Fruit fly (Drosophila melanogaster) whole organism, wandering third instar larva: ENCODE measurements around the gene Ubr1.

Experiments used
- Abd-B ChIP-seq: fragments of >200 bp; optimal IDR thresholded peaks from 2 replicates; lab custom pipeline; 2017; ENCODE audit warnings: missing biosample characterization, missing genetic modification characterization
- CG32264 ChIP-seq: fragments of 200-800 bp; sonication (Bioruptor generic); optimal IDR thresholded peaks from 2 replicates; lab custom pipeline; 2016; ENCODE audit warnings: missing biosample characterization, missing genetic modification characterization
- CrebA ChIP-seq: fragments of 200-800 bp; sonication (Bioruptor generic); optimal IDR thresholded peaks from 2 replicates; lab custom pipeline; 2016; ENCODE audit warnings: missing biosample characterization, mild to moderate bottlenecking, missing genetic modification characterization, borderline replicate concordance
- Dfd ChIP-seq: fragments of >200 bp; optimal IDR thresholded peaks from 2 replicates; lab custom pipeline; 2017; ENCODE audit warnings: missing biosample characterization, missing genetic modification characterization
- Dif ChIP-seq: fragments of 200-275, 200-300 bp; sonication (Bioruptor generic); optimal IDR thresholded peaks from 2 replicates; lab custom pipeline; 2018; ENCODE audit warnings: missing biosample characterization, missing genetic modification characterization; ENCODE audit not compliant: partially characterized antibody
- GATAd ChIP-seq: sonication (Bioruptor generic); optimal IDR thresholded peaks from 2 replicates; lab custom pipeline; 2016; ENCODE audit warnings: missing biosample characterization, missing genetic modification characterization
- HLH106 ChIP-seq: fragments of 200-800 bp; optimal IDR thresholded peaks from 3 replicates; lab custom pipeline; 2019; ENCODE audit warnings: missing biosample characterization, mild to moderate bottlenecking, missing genetic modification characterization, moderate library complexity
- Hnf4 ChIP-seq: fragments of 200-800 bp; sonication (Bioruptor generic); optimal IDR thresholded peaks from 2 replicates; lab custom pipeline; 2016; ENCODE audit warnings: missing biosample characterization, mild to moderate bottlenecking, missing genetic modification characterization
- Hr78 ChIP-seq: fragments of >200 bp; optimal IDR thresholded peaks from 2 replicates; lab custom pipeline; 2017; ENCODE audit warnings: missing biosample characterization, missing genetic modification characterization
- Hr83 ChIP-seq: fragments of 200-300 bp; sonication (Bioruptor generic); optimal IDR thresholded peaks from 2 replicates; lab custom pipeline; 2016; ENCODE audit warnings: missing biosample characterization, mild to moderate bottlenecking, missing genetic modification characterization, moderate library complexity; ENCODE audit not compliant: poor library complexity, severe bottlenecking
- Mio ChIP-seq: sonication (Bioruptor generic); optimal IDR thresholded peaks from 2 replicates; lab custom pipeline; 2016; ENCODE audit warnings: missing biosample characterization, missing genetic modification characterization
- Myc ChIP-seq: fragments of >200 bp; optimal IDR thresholded peaks from 2 replicates; lab custom pipeline; 2017
- N ChIP-seq: fragments of >200 bp; optimal IDR thresholded peaks from 2 replicates; lab custom pipeline; 2018; ENCODE audit warnings: missing biosample characterization, missing external identifiers, missing genetic modification characterization
- OdsH ChIP-seq: fragments of 200-800 bp; sonication (Bioruptor generic); optimal IDR thresholded peaks from 2 replicates; lab custom pipeline; 2016; ENCODE audit warnings: missing biosample characterization, mild to moderate bottlenecking, missing genetic modification characterization
- Rel ChIP-seq, 2 experiments: fragments of 200-800 bp; sonication (Bioruptor generic) in 1 of 2; optimal IDR thresholded peaks; 2 replicates in 1 of 2; 3 replicates in 1 of 2; lab custom pipeline; 2016 to 2019; ENCODE audit warnings: mild to moderate bottlenecking in 2 of 2, missing biosample characterization in 2 of 2, missing genetic modification characterization in 2 of 2, moderate library complexity in 1 of 2
- Sp1 ChIP-seq: fragments of 200-800 bp; sonication (Bioruptor generic); optimal IDR thresholded peaks from 3 replicates; lab custom pipeline; 2019; ENCODE audit warnings: missing biosample characterization, mild to moderate bottlenecking, missing genetic modification characterization, moderate library complexity
- Vsx2 ChIP-seq: fragments of 200-300, 225-300 bp; sonication (Bioruptor generic); optimal IDR thresholded peaks from 2 replicates; lab custom pipeline; 2018; ENCODE audit warnings: missing biosample characterization, missing genetic modification characterization; ENCODE audit not compliant: partially characterized antibody
- br ChIP-seq: fragments of 200-800 bp; sonication (Bioruptor generic); optimal IDR thresholded peaks from 2 replicates; lab custom pipeline; 2016; ENCODE audit warnings: missing biosample characterization, missing genetic modification characterization
- brk ChIP-seq: fragments of 200-800 bp; sonication (Bioruptor generic); optimal IDR thresholded peaks from 2 replicates; lab custom pipeline; 2016; ENCODE audit warnings: missing biosample characterization, mild to moderate bottlenecking, missing genetic modification characterization
- dl ChIP-seq, 2 experiments: fragments of 175-275, 200-275 bp in 1 of 2; fragments of 200-275 bp in 1 of 2; sonication (Bioruptor generic); optimal IDR thresholded peaks; lab custom pipeline; 2018; ENCODE audit warnings: mild to moderate bottlenecking in 2 of 2, missing biosample characterization in 2 of 2, missing genetic modification characterization in 2 of 2, moderate library complexity in 2 of 2; ENCODE audit not compliant: partially characterized antibody in 2 of 2, insufficient read depth in 1 of 2
- dmrt93B ChIP-seq: fragments of 200-800 bp; sonication (Bioruptor generic); optimal IDR thresholded peaks from 2 replicates; lab custom pipeline; 2018; ENCODE audit warnings: missing biosample characterization, mild to moderate bottlenecking, missing genetic modification characterization
- dsf ChIP-seq: sonication (Bioruptor generic); optimal IDR thresholded peaks from 2 replicates; lab custom pipeline; 2016; ENCODE audit warnings: missing biosample characterization, missing genetic modification characterization, borderline replicate concordance
- ey ChIP-seq: fragments of 200-800 bp; sonication (Bioruptor generic); optimal IDR thresholded peaks from 2 replicates; lab custom pipeline; 2016; ENCODE audit warnings: missing biosample characterization, missing genetic modification characterization
- foxo ChIP-seq, 2 experiments: fragments of 200-800 bp; sonication (Bioruptor generic); optimal IDR thresholded peaks; 2 replicates in 1 of 2; 3 replicates in 1 of 2; lab custom pipeline; 2016 to 2017; ENCODE audit warnings: missing biosample characterization in 2 of 2, missing genetic modification characterization in 2 of 2
- fru ChIP-seq: fragments of 200-800 bp; sonication (Bioruptor generic); optimal IDR thresholded peaks from 3 replicates; lab custom pipeline; 2016; ENCODE audit warnings: missing biosample characterization, mild to moderate bottlenecking, missing genetic modification characterization
- h ChIP-seq: fragments of 200-800 bp; sonication (Bioruptor generic); optimal IDR thresholded peaks from 3 replicates; lab custom pipeline; 2016; ENCODE audit warnings: missing biosample characterization, mild to moderate bottlenecking, missing genetic modification characterization
- jim ChIP-seq: fragments of 175-275, 200-325 bp; sonication (Bioruptor generic); optimal IDR thresholded peaks from 2 replicates; lab custom pipeline; 2016; ENCODE audit warnings: missing biosample characterization, mild to moderate bottlenecking, missing genetic modification characterization
- lola ChIP-seq: fragments of >200 bp; optimal IDR thresholded peaks from 2 replicates; lab custom pipeline; 2017; ENCODE audit warnings: missing biosample characterization, missing genetic modification characterization
- pan ChIP-seq: fragments of >200 bp; optimal IDR thresholded peaks from 2 replicates; lab custom pipeline; 2017
- psq ChIP-seq: fragments of 200-800 bp; sonication (Bioruptor generic); optimal IDR thresholded peaks from 3 replicates; lab custom pipeline; 2017; ENCODE audit warnings: missing biosample characterization, mild to moderate bottlenecking, missing genetic modification characterization, moderate library complexity
- rgr ChIP-seq: fragments of 200-800 bp; sonication (Bioruptor generic); optimal IDR thresholded peaks from 3 replicates; lab custom pipeline; 2016; ENCODE audit warnings: missing biosample characterization, mild to moderate bottlenecking, missing genetic modification characterization
- sage ChIP-seq: fragments of 200-800 bp; sonication (Bioruptor generic); optimal IDR thresholded peaks from 2 replicates; lab custom pipeline; 2016; ENCODE audit warnings: missing biosample characterization, mild to moderate bottlenecking, missing genetic modification characterization
- sv ChIP-seq: fragments of 200-800 bp; sonication (Bioruptor generic); optimal IDR thresholded peaks from 3 replicates; lab custom pipeline; 2016; ENCODE audit warnings: missing biosample characterization, missing genetic modification characterization
- usp ChIP-seq: fragments of >200 bp; optimal IDR thresholded peaks from 2 replicates; lab custom pipeline; 2017; ENCODE audit warnings: missing biosample characterization, missing genetic modification characterization

The Ubr1 gene

dm6 chrX:16948371-16948770 lies 20.1 kb downstream of the Ubr1 start, which contains the start of gene CG13000:
Gene CG13000 (minus strand): TSS chrX:16948471.
- no peak for TF ChIP-seq ey (GFP tag; lab: Kevin White, UChicago)
- TF ChIP-seq GATAd (GFP tag; lab: Kevin White, UChicago) = no peak

dm6 chrX:16946604-16947003 lies 21.9 kb downstream of the Ubr1 start:
- TF ChIP-seq rgr = no peak
- TF ChIP-seq OdsH (GFP tag; lab: Kevin White, UChicago) = no peak
- no peak for TF ChIP-seq psq (GFP tag; lab: Kevin White, UChicago)
- no peak for TF ChIP-seq Sp1
- TF ChIP-seq lola = no peak
- no peak for TF ChIP-seq Rel (GFP tag; optimal IDR thresholded peaks at IDR 0.05; lab: Kevin White, UChicago)
- TF ChIP-seq Rel (tag; optimal IDR thresholded peaks at IDR 0.05; lab: Kevin White, UChicago) = no peak
- no peak for TF ChIP-seq Dfd (GFP tag; lab: Kevin White, UChicago)
- TF ChIP-seq CrebA (GFP tag; lab: Kevin White, UChicago) = no peak
- TF ChIP-seq Mio (GFP tag; lab: Kevin White, UChicago) = no peak
- TF ChIP-seq N (GFP tag; lab: Kevin White, UChicago) = no peak
- no peak for TF ChIP-seq br (GFP tag; lab: Kevin White, UChicago)
- no peak for TF ChIP-seq Hr83
- TF ChIP-seq Dif (GFP tag; lab: Kevin White, UChicago) = no peak
- TF ChIP-seq Hr78 (GFP tag; lab: Kevin White, UChicago) = no peak
- TF ChIP-seq brk = no peak
- TF ChIP-seq pan = no peak
- TF ChIP-seq jim (GFP tag; lab: Kevin White, UChicago) = no peak
- no peak for TF ChIP-seq Hnf4 (GFP tag; lab: Kevin White, UChicago)
- TF ChIP-seq Vsx2 (GFP tag; lab: Kevin White, UChicago) = no peak
- TF ChIP-seq, all 38 proteins: peak for 0

DNA sequence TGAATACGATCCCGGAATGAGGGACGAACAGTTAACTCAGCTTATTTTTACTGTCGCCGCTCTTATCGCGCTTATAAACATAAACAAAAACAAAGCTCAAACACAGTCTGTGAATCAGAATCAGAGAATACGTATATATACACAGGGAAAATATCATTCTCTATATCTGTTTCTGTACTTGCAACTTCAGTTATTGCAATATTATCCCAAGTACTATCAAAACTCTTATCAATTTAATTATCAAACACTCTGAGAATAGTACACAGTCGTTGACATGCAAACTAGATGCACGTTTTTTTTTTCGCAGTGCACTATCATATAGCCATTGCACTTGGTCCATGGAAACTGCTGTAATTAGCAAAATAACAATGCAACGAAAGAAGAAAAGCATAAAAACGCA lies 23.1 kb downstream of the Ubr1 start:
- TF ChIP-seq rgr (peak; percentile 76), fru (peak; percentile 66), h (GFP tag; lab: Kevin White, UChicago) (peak; percentile 75), Hnf4 (GFP tag; lab: Kevin White, UChicago) (peak; percentile 45), Myc (no peak), pan (no peak), Sp1 (peak; percentile 62), ey (GFP tag; lab: Kevin White, UChicago) (peak; percentile 74), Hr78 (GFP tag; lab: Kevin White, UChicago) (no peak), Hr83 (no peak), br (GFP tag; lab: Kevin White, UChicago) (peak; percentile 59), foxo (GFP tag; optimal IDR thresholded peaks at IDR 0.05; lab: Kevin White, UChicago) (peak in 1 of 2 experiments; percentile 76), dmrt93B (peak; percentile 53), Abd-B (no peak), CrebA (GFP tag; lab: Kevin White, UChicago) (no peak), OdsH (GFP tag; lab: Kevin White, UChicago) (peak; percentile 58), lola (no peak), HLH106 (tag; lab: Kevin White, UChicago) (peak; percentile 67), psq (GFP tag; lab: Kevin White, UChicago) (peak; percentile 55)

dm6 chrX:16944049-16944532 lies 24.4 kb downstream of the Ubr1 start:
- TF ChIP-seq Vsx2 (GFP tag; lab: Kevin White, UChicago) (no peak), br (GFP tag; lab: Kevin White, UChicago) (no peak), Mio (GFP tag; lab: Kevin White, UChicago) (no peak), sage (GFP tag; lab: Kevin White, UChicago) (no peak), Rel (GFP tag; optimal IDR thresholded peaks at IDR 0.05; lab: Kevin White, UChicago) (no peak), Rel (tag; optimal IDR thresholded peaks at IDR 0.05; lab: Kevin White, UChicago) (no peak), psq (GFP tag; lab: Kevin White, UChicago) (peak; percentile 4), dmrt93B (no peak), foxo (GFP tag; optimal IDR thresholded peaks at IDR 0.05; lab: Kevin White, UChicago) (peak in 1 of 2 experiments; percentile 52), HLH106 (tag; lab: Kevin White, UChicago) (peak; percentile 49), dsf (GFP tag; lab: Kevin White, UChicago) (no peak), brk (no peak), h (GFP tag; lab: Kevin White, UChicago) (peak; percentile 13), OdsH (GFP tag; lab: Kevin White, UChicago) (peak; percentile 44), Dfd (GFP tag; lab: Kevin White, UChicago) (no peak), pan (no peak), Hr78 (GFP tag; lab: Kevin White, UChicago) (no peak), usp (GFP tag; lab: Kevin White, UChicago) (no peak), jim (GFP tag; lab: Kevin White, UChicago) (no peak), Sp1 (peak; percentile 50), ey (GFP tag; lab: Kevin White, UChicago) (no peak), CG32264 (GFP tag; lab: Kevin White, UChicago) (no peak), Abd-B (no peak), rgr (peak; percentile 45), sv (no peak), fru (peak; percentile 12), lola (no peak), Hnf4 (GFP tag; lab: Kevin White, UChicago) (no peak), dl (GFP tag; optimal IDR thresholded peaks at IDR 0.05; lab: Kevin White, UChicago; ENCODE audit: insufficient read depth in 1 of 2, partially characterized antibody in 2 of 2) (no peak)
